Worm (Caenorhabditis elegans) whole organism, midembryonic: Measurements from ENCODE around the gene F07H5.7.

Source experiments
- T22C8.4 ChIP-seq: fragments of 200-800 bp; sonication (Bioruptor generic); IDR thresholded peaks from 2 replicates; pipeline ENCODE4 v1.3.6; 2022; ENCODE audit warnings: missing genetic modification characterization, missing compliant biosample characterization
- cog-1 ChIP-seq: sonication (generic microtip); optimal IDR thresholded peaks from 2 replicates; lab custom pipeline; 2016; ENCODE audit warnings: missing genetic modification characterization, missing compliant biosample characterization
- flt-1 ChIP-seq: fragments of 200-800 bp; sonication (Bioruptor generic); IDR thresholded peaks from 2 replicates; pipeline ENCODE4 v1.3.6; 2022; ENCODE audit warnings: missing genetic modification characterization, missing compliant biosample characterization
- klf-2 ChIP-seq: fragments of 200-800 bp; sonication (Bioruptor generic); conservative IDR thresholded peaks from 2 replicates; pipeline ENCODE4 v1.3.6; 2022; ENCODE audit warnings: missing genetic modification reagents, missing genetic modification characterization, missing compliant biosample characterization
- med-1 ChIP-seq: sonication (generic microtip); optimal IDR thresholded peaks from 2 replicates; lab custom pipeline; 2017; ENCODE audit warnings: missing genetic modification characterization, mild to moderate bottlenecking, missing compliant biosample characterization, antibody characterized with exemption, missing genetic modification reagents; ENCODE audit not compliant: insufficient read depth
- ref-1 ChIP-seq: fragments of 200-800 bp; sonication (Bioruptor generic); conservative IDR thresholded peaks from 2 replicates; pipeline ENCODE4 v1.3.6; 2022; ENCODE audit warnings: missing genetic modification reagents, missing genetic modification characterization, missing compliant biosample characterization
- tab-1 ChIP-seq: fragments of 200-800 bp; sonication (Bioruptor generic); IDR thresholded peaks from 2 replicates; pipeline ENCODE4 v1.3.6; 2022; ENCODE audit warnings: missing genetic modification characterization, missing compliant biosample characterization
- ztf-23 ChIP-seq: fragments of 200-800 bp; sonication (Bioruptor generic); IDR thresholded peaks from 2 replicates; pipeline ENCODE4 v1.3.6; 2022; ENCODE audit warnings: missing genetic modification reagents, missing genetic modification characterization, missing compliant biosample characterization
- ztf-29 ChIP-seq: fragments of 200-800 bp; sonication (Bioruptor generic); IDR thresholded peaks from 2 replicates; pipeline ENCODE4 v1.3.6; 2022; ENCODE audit warnings: missing genetic modification reagents, missing genetic modification characterization, missing compliant biosample characterization

Gene F07H5.7

ce11 chrII:8808482-8808881, 14.5 kb upstream of the F07H5.7 start, which contains the start of gene F07H5.10:
Gene F07H5.10, minus strand, starts transcription at chrII:8808582.
- TF ChIP-seq T22C8.4 (GFP tag; lab: Robert Waterston, UW) (no peak), med-1 (GFP tag; lab: Kevin White, UChicago) (no peak), flt-1 (GFP tag; lab: Robert Waterston, UW) (no peak), tab-1 (no peak), cog-1 (tag; lab: Kevin White, UChicago) (no peak), klf-2 (GFP tag; lab: Robert Waterston, UW) (no peak), ztf-23 (no peak), ztf-29 (GFP tag; lab: Robert Waterston, UW) (no peak), ref-1 (no peak)

- TF ChIP-seq med-1 (GFP tag; lab: Kevin White, UChicago) (no peak), ref-1 (no peak), ztf-23 (no peak), T22C8.4 (GFP tag; lab: Robert Waterston, UW) (no peak), cog-1 (tag; lab: Kevin White, UChicago) (no peak), ztf-29 (GFP tag; lab: Robert Waterston, UW) (no peak), klf-2 (GFP tag; lab: Robert Waterston, UW) (no peak), flt-1 (GFP tag; lab: Robert Waterston, UW) (no peak), tab-1 (no peak)
Measured at ce11 chrII:8806921-8807320, 12.9 kb upstream of the F07H5.7 start, which contains the start of gene pho-13. Gene pho-13, minus strand, starts transcription at chrII:8807021.

ce11 chrII:8800830-8801229, 6.9 kb upstream of the F07H5.7 start, which contains the start of gene appg-2:
Gene appg-2, plus strand, starts transcription at chrII:8801130.
- TF ChIP-seq ztf-29 (GFP tag; lab: Robert Waterston, UW) (no peak), cog-1 (tag; lab: Kevin White, UChicago) (no peak), tab-1 (no peak), T22C8.4 (GFP tag; lab: Robert Waterston, UW) (no peak), ztf-23 (no peak), klf-2 (GFP tag; lab: Robert Waterston, UW) (no peak), ref-1 (no peak), flt-1 (GFP tag; lab: Robert Waterston, UW) (no peak), med-1 (GFP tag; lab: Kevin White, UChicago) (no peak)

ce11 chrII:8799725-8800124, 5.8 kb upstream of the F07H5.7 start:
- TF ChIP-seq T22C8.4 (GFP tag; lab: Robert Waterston, UW) (no peak), ztf-23 (no peak), klf-2 (GFP tag; lab: Robert Waterston, UW) (no peak)

- TF ChIP-seq cog-1 (tag; lab: Kevin White, UChicago) (no peak), flt-1 (GFP tag; lab: Robert Waterston, UW) (no peak), ztf-23 (no peak), ref-1 (no peak), T22C8.4 (GFP tag; lab: Robert Waterston, UW) (no peak), klf-2 (GFP tag; lab: Robert Waterston, UW) (no peak), tab-1 (no peak), med-1 (GFP tag; lab: Kevin White, UChicago) (no peak), ztf-29 (GFP tag; lab: Robert Waterston, UW) (no peak)
Measured at ce11 chrII:8796391-8796790, 2.4 kb upstream of the F07H5.7 start.

- TF ChIP-seq cog-1 (tag; lab: Kevin White, UChicago) = no peak
Measured at ce11 chrII:8795227-8795626, 1.3 kb upstream of the F07H5.7 start.

ce11 chrII:8792640-8793039, 1.3 kb downstream of the F07H5.7 start, which contains the start of gene idpa-2:
Gene idpa-2, minus strand, starts transcription at chrII:8792740.
- TF ChIP-seq med-1 (GFP tag; lab: Kevin White, UChicago) (no peak), flt-1 (GFP tag; lab: Robert Waterston, UW) (no peak), ztf-29 (GFP tag; lab: Robert Waterston, UW) (no peak), tab-1 (no peak), T22C8.4 (GFP tag; lab: Robert Waterston, UW) (no peak), ztf-23 (no peak), klf-2 (GFP tag; lab: Robert Waterston, UW) (no peak), cog-1 (tag; lab: Kevin White, UChicago) (no peak), ref-1 (no peak)

- TF ChIP-seq flt-1 (GFP tag; lab: Robert Waterston, UW) = 0 out of 2 replicates have a peak, but pooled peaks have one; percentile 56
- no peak for TF ChIP-seq tab-1
- 0 out of 2 replicates have a peak, but pooled peaks have one; percentile 41 for TF ChIP-seq ztf-23
- no peak for TF ChIP-seq ref-1
Measured at ce11 chrII:8789828-8790558, 4.0 kb downstream of the F07H5.7 start, which contains the start of gene F07H5.13. Gene F07H5.13, plus strand, starts transcription at chrII:8790557.

- TF ChIP-seq cog-1 (tag; lab: Kevin White, UChicago) (no peak), ztf-23 (no peak), T22C8.4 (GFP tag; lab: Robert Waterston, UW) (no peak), klf-2 (GFP tag; lab: Robert Waterston, UW) (no peak), ref-1 (no peak), flt-1 (GFP tag; lab: Robert Waterston, UW) (no peak), med-1 (GFP tag; lab: Kevin White, UChicago) (no peak)
Measured at ce11 chrII:8788752-8789151, 5.2 kb downstream of the F07H5.7 start.

- TF ChIP-seq flt-1 (GFP tag; lab: Robert Waterston, UW) (peak; percentile 58; the same call in 1 of the 2 replicates), T22C8.4 (GFP tag; lab: Robert Waterston, UW) (peak; percentile 90), cog-1 (tag; lab: Kevin White, UChicago) (peak; percentile 95), ztf-23 (no peak)
Measured at ce11 chrII:8787376-8787775, 6.6 kb downstream of the F07H5.7 start.
